Comparison of ENCODE assay signal across 1 fruit fly cellular context in the genomic region with DNA sequence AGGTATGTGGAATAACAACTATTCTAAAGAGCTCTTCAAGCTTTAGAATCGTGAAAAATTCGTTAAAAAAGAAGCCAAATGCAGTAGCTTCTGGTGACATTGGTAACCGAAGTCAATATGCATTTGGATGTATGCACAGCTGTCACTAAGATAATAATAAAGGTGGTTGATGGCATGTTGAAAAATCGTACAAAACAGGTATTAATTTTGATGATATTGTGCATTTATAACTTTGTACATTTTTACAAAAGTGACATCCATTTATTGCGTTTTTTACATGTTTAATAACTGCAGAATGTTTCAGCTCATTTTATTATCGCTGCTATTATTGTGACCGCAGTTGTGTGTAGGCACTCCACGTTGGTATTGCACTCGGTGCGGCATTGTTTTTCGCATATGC.
TF ChIP-seq lines count a peak whose summit lies in the region.

No protein-coding gene starts in this region.

TF ChIP-seq in whole organism, embryonic, 481 proteins besides CTCF, POLR2A, EP300 and RAD21 (continued from another document):
- TF ChIP-seq Nf-YA (GFP tag; IDR thresholded peaks at IDR 0.05; lab: Robert Waterston, UW) (0 out of 2 replicates have a peak, but pooled peaks have one; percentile 22), CG2875 (GFP tag; optimal IDR thresholded peaks at IDR 0.05; lab: Kevin White, UChicago) (peak; percentile 54), unpg (GFP tag; optimal IDR thresholded peaks at IDR 0.05; lab: Kevin White, UChicago) (peak; percentile 5), CG14014 (GFP tag; IDR thresholded peaks at IDR 0.05; lab: Robert Waterston, UW) (peak; percentile 10; the same call in 1 of the 2 replicates), HLH54F (GFP tag; optimal IDR thresholded peaks at IDR 0.05; lab: Kevin White, UChicago) (no peak), CG1024 (GFP tag; IDR thresholded peaks at IDR 0.05; lab: Robert Waterston, UW) (peak; percentile 36; the same call in 1 of the 2 replicates), Blimp-1 (GFP tag; optimal IDR thresholded peaks at IDR 0.05; lab: Kevin White, UChicago) (peak; percentile 38), her (GFP tag; optimal IDR thresholded peaks at IDR 0.05; lab: Kevin White, UChicago) (no peak), CG2202 (tag; optimal IDR thresholded peaks at IDR 0.05; lab: Kevin White, UChicago) (peak; percentile 5), kni (GFP tag; optimal IDR thresholded peaks at IDR 0.05; lab: Kevin White, UChicago) (peak; percentile 8), CG1602 (GFP tag; optimal IDR thresholded peaks at IDR 0.05; lab: Kevin White, UChicago) (no peak), CG3995 (GFP tag; optimal IDR thresholded peaks at IDR 0.05; lab: Kevin White, UChicago) (no peak)
